Worm (Caenorhabditis elegans) whole organism, L1 larva: ENCODE measurements around the gene F54F2.14.

Experiments
- C16A3.4 ChIP-seq: fragments of 150-350 bp; optimal IDR thresholded peaks from 2 replicates; lab custom pipeline; 2014; ENCODE audit warnings: missing biosample characterization, missing genetic modification characterization
- C34B4.2 ChIP-seq: sonication (generic microtip); optimal IDR thresholded peaks from 2 replicates; lab custom pipeline; 2017; ENCODE audit warnings: mild to moderate bottlenecking, missing genetic modification characterization, missing compliant biosample characterization
- Y116A8C.19 ChIP-seq: sonication (generic microtip); optimal IDR thresholded peaks from 2 replicates; lab custom pipeline; 2016; ENCODE audit warnings: missing compliant biosample characterization, missing genetic modification characterization, borderline replicate concordance
- blmp-1 ChIP-seq: fragments of 150-350 bp; optimal IDR thresholded peaks from 2 replicates; lab custom pipeline; 2014; ENCODE audit warnings: missing biosample characterization, missing genetic modification characterization
- ceh-63 ChIP-seq: fragments of 200-800 bp; sonication (Bioruptor generic); optimal IDR thresholded peaks from 2 replicates; lab custom pipeline; 2018; ENCODE audit warnings: mild to moderate bottlenecking, missing genetic modification characterization, missing compliant biosample characterization
- ceh-82 ChIP-seq, 3 experiments: fragments of 150-350 bp in 1 of 3; sonication (generic microtip) in 2 of 3; optimal IDR thresholded peaks; 2 replicates each; lab custom pipeline; 2014 to 2017; ENCODE audit warnings: missing biosample characterization in 3 of 3, missing genetic modification characterization in 3 of 3
- ces-1 ChIP-seq: fragments of 150-350 bp; optimal IDR thresholded peaks from 2 replicates; lab custom pipeline; 2014; ENCODE audit warnings: missing biosample characterization, missing genetic modification reagents, missing genetic modification characterization
- dsc-1 ChIP-seq: sonication (generic microtip); optimal IDR thresholded peaks from 2 replicates; lab custom pipeline; 2016; ENCODE audit warnings: mild to moderate bottlenecking, missing genetic modification characterization, missing compliant biosample characterization
- efl-1 ChIP-seq, 4 experiments: fragments of 150-350 bp; optimal IDR thresholded peaks in 3 of 4; peaks in 1 of 4; 1 replicate in 1 of 4; 2 replicates in 3 of 4; lab custom pipeline; 2014; ENCODE audit warnings: missing biosample characterization in 2 of 4, missing genetic modification characterization in 2 of 4, missing genetic modification reagents in 2 of 4
- efl-3 ChIP-seq: fragments of 200-800 bp; sonication (Bioruptor generic); optimal IDR thresholded peaks from 2 replicates; lab custom pipeline; 2018; ENCODE audit warnings: mild to moderate bottlenecking, missing genetic modification characterization, missing compliant biosample characterization
- egl-13 ChIP-seq: sonication (generic microtip); optimal IDR thresholded peaks from 2 replicates; lab custom pipeline; 2016; ENCODE audit warnings: missing genotype, missing genetic modification reagents, missing genetic modification characterization, missing compliant biosample characterization
- egl-27 ChIP-seq, 2 experiments: fragments of 150-350 bp in 1 of 2; sonication (generic microtip); optimal IDR thresholded peaks; 3 replicates each; lab custom pipeline; 2017 to 2018; ENCODE audit warnings: missing biosample characterization in 2 of 2, missing genetic modification characterization in 2 of 2, missing genetic modification reagents in 2 of 2
- elt-3 ChIP-seq, 6 experiments: fragments of 150-350 bp in 1 of 6; sonication (generic microtip); optimal IDR thresholded peaks; 2 replicates each; lab custom pipeline; 2017 to 2018; ENCODE audit warnings: missing biosample characterization in 6 of 6, missing genetic modification characterization in 6 of 6, inconsistent platforms in 1 of 6
- fkh-8 ChIP-seq: sonication (generic microtip); optimal IDR thresholded peaks from 2 replicates; lab custom pipeline; 2016; ENCODE audit warnings: mild to moderate bottlenecking, missing genetic modification characterization, missing compliant biosample characterization
- fos-1 ChIP-seq: fragments of 150-350 bp; optimal IDR thresholded peaks from 2 replicates; lab custom pipeline; 2014; ENCODE audit warnings: missing biosample characterization, missing genetic modification characterization
- grh-1 ChIP-seq: fragments of 200-800 bp; sonication (Bioruptor generic); IDR thresholded peaks from 2 replicates; pipeline ENCODE4 v1.3.6; 2022; ENCODE audit warnings: missing genetic modification reagents, missing genetic modification characterization, missing compliant biosample characterization
- hlh-17 ChIP-seq: fragments of 200-800 bp; sonication (Bioruptor generic); optimal IDR thresholded peaks from 2 replicates; lab custom pipeline; 2018; ENCODE audit warnings: missing genetic modification characterization, mild to moderate bottlenecking, missing compliant biosample characterization, moderate library complexity, borderline replicate concordance
- hlh-4 ChIP-seq: sonication (generic microtip); optimal IDR thresholded peaks from 2 replicates; lab custom pipeline; 2016; ENCODE audit warnings: mild to moderate bottlenecking, missing genetic modification characterization, missing compliant biosample characterization
- irx-1 ChIP-seq: sonication (generic microtip); optimal IDR thresholded peaks from 2 replicates; lab custom pipeline; 2016; ENCODE audit warnings: missing genetic modification characterization, missing compliant biosample characterization
- jun-1 ChIP-seq: fragments of 150-350 bp; optimal IDR thresholded peaks from 2 replicates; lab custom pipeline; 2014; ENCODE audit warnings: missing biosample characterization, missing genetic modification reagents, missing genetic modification characterization
- lin-13 ChIP-seq: fragments of 150-350 bp; optimal IDR thresholded peaks from 2 replicates; lab custom pipeline; 2014; ENCODE audit warnings: missing biosample characterization, missing genetic modification reagents, missing genetic modification characterization
- lin-14 ChIP-seq: fragments of 200-800 bp; sonication (Bioruptor generic); optimal IDR thresholded peaks from 2 replicates; lab custom pipeline; 2018; ENCODE audit warnings: mild to moderate bottlenecking, missing genetic modification characterization, moderate library complexity, missing compliant biosample characterization
- lir-3 ChIP-seq: sonication (generic microtip); optimal IDR thresholded peaks from 2 replicates; lab custom pipeline; 2016; ENCODE audit warnings: mild to moderate bottlenecking, missing genetic modification characterization, moderate library complexity, missing compliant biosample characterization; ENCODE audit not compliant: poor library complexity
- lsy-2 ChIP-seq, 2 experiments: fragments of 150-350 bp; optimal IDR thresholded peaks; 2 replicates each; lab custom pipeline; 2014; ENCODE audit warnings: missing biosample characterization in 2 of 2, missing genetic modification characterization in 2 of 2
- mdl-1 ChIP-seq, 2 experiments: fragments of 150-350 bp; optimal IDR thresholded peaks; 2 replicates each; lab custom pipeline; 2014 to 2017; ENCODE audit warnings: missing biosample characterization in 2 of 2, missing genetic modification characterization in 2 of 2, inconsistent platforms in 1 of 2
- nhr-11 ChIP-seq: fragments of 150-350 bp; optimal IDR thresholded peaks from 2 replicates; lab custom pipeline; 2014; ENCODE audit warnings: missing biosample characterization, missing genetic modification characterization
- nhr-237 ChIP-seq: fragments of 150-350 bp; optimal IDR thresholded peaks from 2 replicates; lab custom pipeline; 2014; ENCODE audit warnings: missing biosample characterization, missing genetic modification characterization
- nhr-47 ChIP-seq: sonication (generic microtip); optimal IDR thresholded peaks from 2 replicates; lab custom pipeline; 2016; ENCODE audit warnings: mild to moderate bottlenecking, missing genetic modification characterization, moderate library complexity, missing compliant biosample characterization
- nhr-76 ChIP-seq: sonication (generic microtip); optimal IDR thresholded peaks from 2 replicates; lab custom pipeline; 2017; ENCODE audit warnings: missing biosample characterization, missing genetic modification characterization
- nhr-84 ChIP-seq: sonication (generic microtip); optimal IDR thresholded peaks from 2 replicates; lab custom pipeline; 2017; ENCODE audit warnings: missing biosample characterization, missing genetic modification characterization
- nhr-85 ChIP-seq: sonication (generic microtip); peaks from one replicate; lab custom pipeline; 2016; ENCODE audit warnings: missing genetic modification characterization, inconsistent platforms, missing compliant biosample characterization
- pag-3 ChIP-seq: sonication (generic microtip); optimal IDR thresholded peaks from 2 replicates; lab custom pipeline; 2017; ENCODE audit warnings: missing genetic modification characterization, mild to moderate bottlenecking, missing compliant biosample characterization, antibody characterized with exemption, borderline replicate concordance; ENCODE audit not compliant: insufficient read depth
- rnt-1 ChIP-seq: sonication (generic microtip); optimal IDR thresholded peaks from 2 replicates; lab custom pipeline; 2016; ENCODE audit warnings: mild to moderate bottlenecking, missing genetic modification characterization, moderate library complexity, missing compliant biosample characterization
- skn-1 ChIP-seq: fragments of 150-350 bp; optimal IDR thresholded peaks from 2 replicates; lab custom pipeline; 2014; ENCODE audit warnings: missing biosample characterization, missing genetic modification characterization
- snpc-4 ChIP-seq: fragments of 150-350 bp; optimal IDR thresholded peaks from 2 replicates; lab custom pipeline; 2014; ENCODE audit warnings: missing biosample characterization, missing genetic modification characterization
- snu-23 ChIP-seq: sonication (generic microtip); optimal IDR thresholded peaks from 2 replicates; lab custom pipeline; 2016; ENCODE audit warnings: missing genetic modification characterization, missing compliant biosample characterization
- swsn-7 ChIP-seq: sonication (generic microtip); optimal IDR thresholded peaks from 2 replicates; lab custom pipeline; 2016; ENCODE audit warnings: missing genetic modification characterization, missing compliant biosample characterization
- tbx-2 ChIP-seq: sonication (generic microtip); optimal IDR thresholded peaks from 2 replicates; lab custom pipeline; 2016; ENCODE audit warnings: missing genetic modification characterization, missing compliant biosample characterization
- tlp-1 ChIP-seq: fragments of 150-350 bp; optimal IDR thresholded peaks from 2 replicates; lab custom pipeline; 2014; ENCODE audit warnings: missing biosample characterization, missing genetic modification characterization
- unc-130 ChIP-seq: fragments of 150-350 bp; optimal IDR thresholded peaks from 2 replicates; lab custom pipeline; 2017; ENCODE audit warnings: missing biosample characterization, missing genetic modification characterization, inconsistent platforms
- unc-30 ChIP-seq: sonication (generic microtip); optimal IDR thresholded peaks from 2 replicates; lab custom pipeline; 2017; ENCODE audit warnings: missing biosample characterization, missing genetic modification characterization
- unc-86 ChIP-seq: sonication (generic microtip); optimal IDR thresholded peaks from 2 replicates; lab custom pipeline; 2016; ENCODE audit warnings: missing genetic modification characterization, missing compliant biosample characterization
- zag-1 ChIP-seq: fragments of 150-350 bp; optimal IDR thresholded peaks from 2 replicates; lab custom pipeline; 2014; ENCODE audit warnings: missing biosample characterization, missing genetic modification characterization
- zip-4 ChIP-seq: fragments of 200-800 bp; sonication (Bioruptor generic); optimal IDR thresholded peaks from 2 replicates; lab custom pipeline; 2018; ENCODE audit warnings: mild to moderate bottlenecking, missing genetic modification characterization, moderate library complexity, missing compliant biosample characterization
- ztf-4 ChIP-seq: fragments of 150-350 bp; optimal IDR thresholded peaks from 2 replicates; lab custom pipeline; 2014; ENCODE audit warnings: missing biosample characterization, missing genetic modification characterization

Gene F54F2.14

ce11 chrIII:8801352-8801863 lies 10.1 kb downstream of the F54F2.14 start:
- TF ChIP-seq efl-3 (GFP tag; lab: Kevin White, UChicago) (no peak), pag-3 (tag; lab: Kevin White, UChicago) (no peak), elt-3 (tag; optimal IDR thresholded peaks at IDR 0.05; lab: Kevin White, UChicago) (peak in 3 of 6 experiments; percentile 16 to 81 (median 68)), C16A3.4 (peak; percentile 0), lin-13 (GFP tag; lab: Kevin White, UChicago) (peak; percentile 23), ceh-82 (tag; optimal IDR thresholded peaks at IDR 0.05; lab: Kevin White, UChicago) (peak in 1 of 3 experiments; percentile 5), grh-1 (GFP tag; lab: Robert Waterston, UW) (peak; percentile 40; the same call in 1 of the 2 replicates), jun-1 (tag; lab: Kevin White, UChicago) (no peak), blmp-1 (tag; lab: Kevin White, UChicago) (peak; percentile 74), mdl-1 (tag; optimal IDR thresholded peaks at IDR 0.05; lab: Kevin White, UChicago) (peak in 1 of 2 experiments; percentile 14), rnt-1 (tag; lab: Kevin White, UChicago) (no peak), nhr-76 (tag; lab: Kevin White, UChicago) (no peak), C34B4.2 (tag; lab: Kevin White, UChicago) (no peak), unc-130 (tag; lab: Kevin White, UChicago) (peak; percentile 49), efl-1 (optimal IDR thresholded peaks at IDR 0.05; lab: Kevin White, UChicago) (no peak), efl-1 (GFP tag; optimal IDR thresholded peaks at IDR 0.05 in 1 of 2; lab: Kevin White, UChicago) (no peak), skn-1 (peak; percentile 18)

ce11 chrIII:8801864-8802818 lies 10.8 kb downstream of the F54F2.14 start:
- TF ChIP-seq tlp-1 (tag; lab: Kevin White, UChicago) = no peak
- TF ChIP-seq ces-1 (GFP tag; lab: Kevin White, UChicago) = no peak
- TF ChIP-seq nhr-84 (tag; lab: Kevin White, UChicago) = no peak
- peak; percentile 96 for TF ChIP-seq fkh-8
- TF ChIP-seq irx-1 (tag; lab: Kevin White, UChicago) = peak; percentile 94
- peak; percentile 90 to 97 for TF ChIP-seq efl-1 (optimal IDR thresholded peaks at IDR 0.05; lab: Kevin White, UChicago)
- TF ChIP-seq efl-1 (GFP tag; optimal IDR thresholded peaks at IDR 0.05 in 1 of 2; lab: Kevin White, UChicago) = peak; percentile 70 to 97
- no peak for TF ChIP-seq Y116A8C.19
- peak; percentile 95 for TF ChIP-seq nhr-11 (tag; lab: Kevin White, UChicago)
- peak; percentile 96 for TF ChIP-seq ztf-4
- TF ChIP-seq lin-13 (GFP tag; lab: Kevin White, UChicago) = peak; percentile 95
- peak; percentile 95 for TF ChIP-seq fos-1 (tag; lab: Kevin White, UChicago)
- TF ChIP-seq lsy-2 (tag; optimal IDR thresholded peaks at IDR 0.05; lab: Kevin White, UChicago) = peak; percentile 93 to 96
- peak; percentile 97 for TF ChIP-seq tbx-2
- no peak for TF ChIP-seq hlh-4 (tag; lab: Kevin White, UChicago)
- peak; percentile 85 for TF ChIP-seq blmp-1 (tag; lab: Kevin White, UChicago)
- TF ChIP-seq nhr-85 (tag; lab: Kevin White, UChicago) = peak; percentile 100
- TF ChIP-seq lin-14 (GFP tag; lab: Kevin White, UChicago) = peak; percentile 99
- peak; percentile 96 for TF ChIP-seq swsn-7
- TF ChIP-seq C34B4.2 (tag; lab: Kevin White, UChicago) = no peak
- TF ChIP-seq snu-23 (GFP tag; lab: Kevin White, UChicago) = peak; percentile 96
- no peak for TF ChIP-seq unc-30 (tag; lab: Kevin White, UChicago)
- peak; percentile 81 for TF ChIP-seq lir-3 (tag; lab: Kevin White, UChicago)
- peak; percentile 95 for TF ChIP-seq nhr-47 (tag; lab: Kevin White, UChicago)
- peak; percentile 82 for TF ChIP-seq grh-1 (GFP tag; lab: Robert Waterston, UW)
- TF ChIP-seq egl-13 = peak; percentile 84
- TF ChIP-seq C16A3.4 = peak; percentile 91
- peak; percentile 94 for TF ChIP-seq unc-86 (tag; lab: Kevin White, UChicago)
- peak; percentile 78 for TF ChIP-seq snpc-4
- peak; percentile 73 to 96 for TF ChIP-seq mdl-1 (tag; optimal IDR thresholded peaks at IDR 0.05; lab: Kevin White, UChicago)
- peak; percentile 95 to 96 for TF ChIP-seq egl-27 (tag; optimal IDR thresholded peaks at IDR 0.05; lab: Kevin White, UChicago)
- TF ChIP-seq hlh-17 (GFP tag; lab: Kevin White, UChicago) = no peak
- peak; percentile 71 for TF ChIP-seq zip-4
- peak; percentile 69 to 96 (median 96) for TF ChIP-seq ceh-82 (tag; optimal IDR thresholded peaks at IDR 0.05; lab: Kevin White, UChicago)
- peak; percentile 77 for TF ChIP-seq unc-130 (tag; lab: Kevin White, UChicago)
- TF ChIP-seq zag-1 (tag; lab: Kevin White, UChicago) = peak; percentile 98
- peak; percentile 96 for TF ChIP-seq dsc-1
- TF ChIP-seq ceh-63 (GFP tag; lab: Kevin White, UChicago) = no peak
- TF ChIP-seq nhr-237 (tag; lab: Kevin White, UChicago) = peak; percentile 81
